Worm (Caenorhabditis elegans) whole organism, L3 larva: ENCODE measurements around the gene C05C10.3.

Experiments used
- R02D3.7 ChIP-seq: fragments of 150-350 bp; optimal IDR thresholded peaks from 2 replicates; lab custom pipeline; 2014; ENCODE audit warnings: missing biosample characterization, missing genetic modification characterization
- ZK546.5 ChIP-seq: sonication (generic microtip); optimal IDR thresholded peaks from 2 replicates; lab custom pipeline; 2017; ENCODE audit warnings: missing biosample characterization, missing genetic modification characterization
- aly-2 ChIP-seq: fragments of 150-350 bp; optimal IDR thresholded peaks from 2 replicates; lab custom pipeline; 2014; ENCODE audit warnings: missing biosample characterization, missing genetic modification characterization
- ama-1 ChIP-seq: fragments of 150-350 bp; optimal IDR thresholded peaks from 2 replicates; lab custom pipeline; 2018
- ceh-16 ChIP-seq: sonication (generic microtip); optimal IDR thresholded peaks from 2 replicates; lab custom pipeline; 2017; ENCODE audit warnings: missing biosample characterization, missing genetic modification characterization
- ceh-28 ChIP-seq: fragments of 150-350 bp; optimal IDR thresholded peaks from 2 replicates; lab custom pipeline; 2014; ENCODE audit warnings: missing biosample characterization, missing genetic modification reagents, missing genetic modification characterization
- ceh-82 ChIP-seq: fragments of 150-350 bp; optimal IDR thresholded peaks from 2 replicates; lab custom pipeline; 2014; ENCODE audit warnings: missing biosample characterization, missing genetic modification characterization
- egl-27 ChIP-seq: sonication (generic microtip); optimal IDR thresholded peaks from 4 replicates; lab custom pipeline; 2017; ENCODE audit warnings: missing biosample characterization, missing genetic modification reagents, missing genetic modification characterization
- egl-5 ChIP-seq: fragments of 150-350 bp; optimal IDR thresholded peaks from 2 replicates; lab custom pipeline; 2017; ENCODE audit warnings: missing biosample characterization, missing genetic modification reagents, missing genetic modification characterization, inconsistent platforms
- elt-1 ChIP-seq: fragments of 150-350 bp; optimal IDR thresholded peaks from 2 replicates; lab custom pipeline; 2014; ENCODE audit warnings: missing biosample characterization, missing genetic modification characterization
- elt-2 ChIP-seq: sonication (generic microtip); optimal IDR thresholded peaks from 2 replicates; lab custom pipeline; 2016; ENCODE audit warnings: missing genetic modification reagents, mild to moderate bottlenecking, missing genetic modification characterization, missing compliant biosample characterization
- elt-3 ChIP-seq, 3 experiments: fragments of 150-350 bp in 1 of 3; sonication (generic microtip) in 2 of 3; optimal IDR thresholded peaks; 2 replicates in 2 of 3; 4 replicates in 1 of 3; lab custom pipeline; 2014 to 2017; ENCODE audit warnings: missing biosample characterization in 3 of 3, missing genetic modification characterization in 3 of 3
- eor-1 ChIP-seq, 2 experiments: fragments of 150-350 bp; optimal IDR thresholded peaks; 2 replicates each; lab custom pipeline; 2014 to 2018; ENCODE audit warnings: missing biosample characterization in 2 of 2, missing genetic modification characterization in 2 of 2
- fkh-10 ChIP-seq: sonication (generic microtip); optimal IDR thresholded peaks from 2 replicates; lab custom pipeline; 2017; ENCODE audit warnings: missing biosample characterization, missing genetic modification reagents, missing genetic modification characterization
- hmg-11 ChIP-seq: sonication (generic microtip); optimal IDR thresholded peaks from 2 replicates; lab custom pipeline; 2016; ENCODE audit warnings: missing genetic modification characterization, missing compliant biosample characterization
- jun-1 ChIP-seq: fragments of 150-350 bp; optimal IDR thresholded peaks from 2 replicates; lab custom pipeline; 2014; ENCODE audit warnings: missing biosample characterization, missing genetic modification reagents, missing genetic modification characterization
- lin-15B ChIP-seq: fragments of 150-350 bp; optimal IDR thresholded peaks from 2 replicates; lab custom pipeline; 2014; ENCODE audit warnings: missing biosample characterization, missing genetic modification characterization
- lin-39 ChIP-seq: fragments of 150-350 bp; optimal IDR thresholded peaks from 2 replicates; lab custom pipeline; 2018; ENCODE audit warnings: missing biosample characterization, missing genetic modification reagents, missing genetic modification characterization
- mdl-1 ChIP-seq: fragments of 150-350 bp; optimal IDR thresholded peaks from 2 replicates; lab custom pipeline; 2014; ENCODE audit warnings: missing biosample characterization, missing genetic modification characterization
- mml-1 ChIP-seq: fragments of 150-350 bp; sonication (generic microtip); optimal IDR thresholded peaks from 3 replicates; lab custom pipeline; 2014; ENCODE audit warnings: missing biosample characterization, missing genetic modification characterization
- nfya-1 ChIP-seq: sonication (generic microtip); optimal IDR thresholded peaks from 2 replicates; lab custom pipeline; 2017; ENCODE audit warnings: missing genetic modification characterization, mild to moderate bottlenecking, missing compliant biosample characterization, antibody characterized with exemption, moderate library complexity; ENCODE audit not compliant: insufficient read depth
- nhr-11 ChIP-seq: fragments of 150-350 bp; optimal IDR thresholded peaks from 2 replicates; lab custom pipeline; 2014; ENCODE audit warnings: missing biosample characterization, missing genetic modification characterization
- nhr-12 ChIP-seq: fragments of 150-350 bp; optimal IDR thresholded peaks from 2 replicates; lab custom pipeline; 2014; ENCODE audit warnings: missing biosample characterization, missing genetic modification characterization
- nhr-23 ChIP-seq: fragments of 150-350 bp; optimal IDR thresholded peaks from 2 replicates; lab custom pipeline; 2014; ENCODE audit warnings: missing biosample characterization, missing genetic modification reagents, missing genetic modification characterization
- nhr-237 ChIP-seq: fragments of 150-350 bp; optimal IDR thresholded peaks from 2 replicates; lab custom pipeline; 2014; ENCODE audit warnings: missing biosample characterization, missing genetic modification characterization
- nhr-25 ChIP-seq: sonication (generic microtip); optimal IDR thresholded peaks from 2 replicates; lab custom pipeline; 2017; ENCODE audit warnings: missing biosample characterization, missing genetic modification characterization
- nhr-43 ChIP-seq: sonication (generic microtip); optimal IDR thresholded peaks from 2 replicates; lab custom pipeline; 2016; ENCODE audit warnings: mild to moderate bottlenecking, missing genetic modification characterization, missing compliant biosample characterization; ENCODE audit not compliant: poor library complexity, severe bottlenecking
- nhr-67 ChIP-seq: fragments of 150-350 bp; optimal IDR thresholded peaks from 2 replicates; lab custom pipeline; 2014; ENCODE audit warnings: missing biosample characterization, missing genetic modification characterization
- nhr-76 ChIP-seq: fragments of 150-350 bp; sonication (generic microtip); optimal IDR thresholded peaks from 5 replicates; lab custom pipeline; 2014; ENCODE audit warnings: missing biosample characterization, missing genetic modification characterization
- nhr-77 ChIP-seq: fragments of 150-350 bp; optimal IDR thresholded peaks from 2 replicates; lab custom pipeline; 2014; ENCODE audit warnings: missing biosample characterization, missing genetic modification characterization
- pha-4 ChIP-seq: fragments of 150-350 bp; optimal IDR thresholded peaks from 2 replicates; lab custom pipeline; 2014; ENCODE audit warnings: missing biosample characterization, missing genetic modification reagents, missing genetic modification characterization
- pqm-1 ChIP-seq: fragments of 150-350 bp; optimal IDR thresholded peaks from 2 replicates; lab custom pipeline; 2017; ENCODE audit warnings: missing biosample characterization, missing genetic modification characterization, inconsistent platforms
- sea-2 ChIP-seq: fragments of 150-350 bp; sonication (generic microtip); optimal IDR thresholded peaks from 4 replicates; lab custom pipeline; 2014; ENCODE audit warnings: missing biosample characterization, missing genetic modification reagents, missing genetic modification characterization
- skn-1 ChIP-seq: fragments of 150-350 bp; optimal IDR thresholded peaks from 2 replicates; lab custom pipeline; 2014; ENCODE audit warnings: missing biosample characterization, missing genetic modification characterization
- snpc-4 ChIP-seq: fragments of 150-350 bp; optimal IDR thresholded peaks from 2 replicates; lab custom pipeline; 2014; ENCODE audit warnings: missing biosample characterization, missing genetic modification characterization
- tbx-2 ChIP-seq: sonication (generic microtip); optimal IDR thresholded peaks from 2 replicates; lab custom pipeline; 2016; ENCODE audit warnings: mild to moderate bottlenecking, missing genetic modification characterization, missing compliant biosample characterization
- unc-62 ChIP-seq: fragments of 150-350 bp; sonication (generic microtip); optimal IDR thresholded peaks from 4 replicates; lab custom pipeline; 2014; ENCODE audit warnings: missing biosample characterization, missing genetic modification reagents, missing genetic modification characterization
- zag-1 ChIP-seq: fragments of 150-350 bp; optimal IDR thresholded peaks from 2 replicates; lab custom pipeline; 2014; ENCODE audit warnings: missing biosample characterization, missing genetic modification characterization
- ztf-11 ChIP-seq: fragments of 150-350 bp; optimal IDR thresholded peaks from 2 replicates; lab custom pipeline; 2014; ENCODE audit warnings: missing biosample characterization, missing genetic modification characterization
- ztf-4 ChIP-seq: fragments of 150-350 bp; optimal IDR thresholded peaks from 2 replicates; lab custom pipeline; 2014; ENCODE audit warnings: missing biosample characterization, missing genetic modification characterization

The C05C10.3 gene

ce11 chrII:9895173-9895572, 41.5 kb downstream of the C05C10.3 start:
- TF ChIP-seq jun-1 (tag; lab: Kevin White, UChicago) (no peak), egl-27 (tag; lab: Kevin White, UChicago) (no peak), lin-15B (tag; lab: Kevin White, UChicago) (no peak), nhr-43 (no peak), elt-2 (peak; percentile 72), R02D3.7 (no peak), pqm-1 (tag; lab: Kevin White, UChicago) (peak; percentile 58), tbx-2 (tag; lab: Kevin White, UChicago) (no peak)

ce11 chrII:9894435-9894834, 42.3 kb downstream of the C05C10.3 start, which contains the start of gene F26C11.1:
F26C11.1 (plus strand) TSS chrII:9894735.
- TF ChIP-seq nhr-76 (tag; lab: Kevin White, UChicago) (no peak), tbx-2 (tag; lab: Kevin White, UChicago) (no peak), mdl-1 (tag; lab: Kevin White, UChicago) (no peak)
- TF ChIP-seq, all 47 proteins: peak for 0

DNA sequence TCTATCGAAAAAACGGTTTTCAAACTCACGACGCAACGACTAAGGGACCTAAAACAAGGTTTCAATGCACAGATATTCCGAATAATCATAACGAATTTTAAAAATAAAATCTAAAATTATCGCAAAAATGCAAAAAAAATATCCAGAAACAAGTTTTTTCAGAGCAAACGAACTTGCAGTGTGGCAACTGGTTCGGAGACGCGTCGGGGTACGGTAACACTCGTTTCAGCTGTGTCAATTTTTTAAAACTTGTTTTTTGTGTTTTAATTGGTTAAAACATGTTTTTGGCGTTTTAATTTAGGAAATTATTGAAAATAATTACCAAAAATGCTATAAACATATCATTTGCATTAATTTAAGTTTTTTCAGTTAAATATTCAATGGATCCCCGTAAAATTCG, 44.3 kb downstream of the C05C10.3 start, which contains the start of gene C08H9.16:
Gene C08H9.16 (plus strand): TSS at position 370 of the 400 bp plus-strand sequence.
- no peak for TF ChIP-seq eor-1 (tag; optimal IDR thresholded peaks at IDR 0.05; lab: Kevin White, UChicago)
- TF ChIP-seq nhr-12 (tag; lab: Kevin White, UChicago): no peak
- no peak for TF ChIP-seq nhr-76 (tag; lab: Kevin White, UChicago)
- TF ChIP-seq sea-2 (GFP tag; lab: Kevin White, UChicago): no peak
- TF ChIP-seq nhr-11 (tag; lab: Kevin White, UChicago): no peak
- TF ChIP-seq nhr-23 (tag; lab: Kevin White, UChicago): peak; percentile 87
- TF ChIP-seq elt-2: peak; percentile 21
- no peak for TF ChIP-seq nhr-67
- TF ChIP-seq ceh-16 (tag; lab: Kevin White, UChicago): no peak
- peak; percentile 97 for TF ChIP-seq nfya-1 (tag; lab: Kevin White, UChicago)
- TF ChIP-seq nhr-25 (tag; lab: Kevin White, UChicago): peak; percentile 26
- TF ChIP-seq mdl-1 (tag; lab: Kevin White, UChicago): no peak
- TF ChIP-seq ceh-28: peak; percentile 14
- no peak for TF ChIP-seq ceh-82 (tag; lab: Kevin White, UChicago)
- TF ChIP-seq lin-15B (tag; lab: Kevin White, UChicago): peak; percentile 52
- TF ChIP-seq pha-4: peak; percentile 78
- TF ChIP-seq unc-62: no peak
- TF ChIP-seq R02D3.7: peak; percentile 28
- peak; percentile 17 for TF ChIP-seq nhr-77 (tag; lab: Kevin White, UChicago)
- TF ChIP-seq snpc-4 (tag; lab: Kevin White, UChicago): peak; percentile 69
- TF ChIP-seq ztf-11 (tag; lab: Kevin White, UChicago): no peak
- TF ChIP-seq ZK546.5 (tag; lab: Kevin White, UChicago): no peak
- TF ChIP-seq egl-5: peak; percentile 9
- TF ChIP-seq nhr-43: peak; percentile 37
- no peak for TF ChIP-seq egl-27 (tag; lab: Kevin White, UChicago)
- no peak for TF ChIP-seq elt-1 (tag; lab: Kevin White, UChicago)
- TF ChIP-seq hmg-11: peak; percentile 52
- TF ChIP-seq lin-39 (tag; lab: Kevin White, UChicago): peak; percentile 14
- TF ChIP-seq nhr-237: no peak
- no peak for TF ChIP-seq mml-1
- TF ChIP-seq skn-1: no peak
- TF ChIP-seq, all 47 proteins: peak for 14

ce11 chrII:9891823-9892222, 44.9 kb downstream of the C05C10.3 start:
- TF ChIP-seq nhr-76 (tag; lab: Kevin White, UChicago) (no peak), pqm-1 (tag; lab: Kevin White, UChicago) (peak; percentile 48), elt-2 (peak; percentile 75), eor-1 (tag; optimal IDR thresholded peaks at IDR 0.05; lab: Kevin White, UChicago) (no peak), elt-1 (tag; lab: Kevin White, UChicago) (peak; percentile 91), nhr-43 (no peak), elt-3 (tag; optimal IDR thresholded peaks at IDR 0.05; lab: Kevin White, UChicago) (no peak), skn-1 (no peak), ztf-4 (tag; lab: Kevin White, UChicago) (no peak), ama-1 (no peak), lin-15B (tag; lab: Kevin White, UChicago) (no peak), nhr-23 (tag; lab: Kevin White, UChicago) (peak; percentile 2), aly-2 (tag; lab: Kevin White, UChicago) (no peak), zag-1 (tag; lab: Kevin White, UChicago) (no peak), nfya-1 (tag; lab: Kevin White, UChicago) (no peak), nhr-25 (tag; lab: Kevin White, UChicago) (no peak), fkh-10 (no peak)
- TF ChIP-seq, all 47 proteins: peak for 4
